Worm (Caenorhabditis elegans) whole organism, L3 larva: ENCODE measurements around the gene F46F2.5.

Source experiments
- R02D3.7 ChIP-seq: fragments of 150-350 bp; optimal IDR thresholded peaks from 2 replicates; lab custom pipeline; 2014; ENCODE audit warnings: missing biosample characterization, missing genetic modification characterization
- ZK546.5 ChIP-seq: sonication (generic microtip); optimal IDR thresholded peaks from 2 replicates; lab custom pipeline; 2017; ENCODE audit warnings: missing biosample characterization, missing genetic modification characterization
- aly-2 ChIP-seq: fragments of 150-350 bp; optimal IDR thresholded peaks from 2 replicates; lab custom pipeline; 2014; ENCODE audit warnings: missing biosample characterization, missing genetic modification characterization
- ceh-16 ChIP-seq: sonication (generic microtip); optimal IDR thresholded peaks from 2 replicates; lab custom pipeline; 2017; ENCODE audit warnings: missing biosample characterization, missing genetic modification characterization
- ceh-28 ChIP-seq: fragments of 150-350 bp; optimal IDR thresholded peaks from 2 replicates; lab custom pipeline; 2014; ENCODE audit warnings: missing biosample characterization, missing genetic modification reagents, missing genetic modification characterization
- ceh-9 ChIP-seq: sonication (generic microtip); optimal IDR thresholded peaks from 2 replicates; lab custom pipeline; 2018; ENCODE audit warnings: missing biosample characterization, missing genetic modification characterization
- daf-12 ChIP-seq: fragments of 150-350 bp; optimal IDR thresholded peaks from 2 replicates; lab custom pipeline; 2014; ENCODE audit warnings: missing biosample characterization, missing genetic modification reagents, missing genetic modification characterization
- egl-27 ChIP-seq: sonication (generic microtip); optimal IDR thresholded peaks from 4 replicates; lab custom pipeline; 2017; ENCODE audit warnings: missing biosample characterization, missing genetic modification reagents, missing genetic modification characterization
- elt-2 ChIP-seq: sonication (generic microtip); optimal IDR thresholded peaks from 2 replicates; lab custom pipeline; 2016; ENCODE audit warnings: missing genetic modification reagents, mild to moderate bottlenecking, missing genetic modification characterization, missing compliant biosample characterization
- eor-1 ChIP-seq, 2 experiments: fragments of 150-350 bp; optimal IDR thresholded peaks; 2 replicates each; lab custom pipeline; 2014 to 2018; ENCODE audit warnings: missing biosample characterization in 2 of 2, missing genetic modification characterization in 2 of 2
- fkh-2 ChIP-seq: fragments of 150-350 bp; optimal IDR thresholded peaks from 2 replicates; lab custom pipeline; 2014; ENCODE audit warnings: missing biosample characterization, missing genetic modification reagents, missing genetic modification characterization
- hmg-11 ChIP-seq: sonication (generic microtip); optimal IDR thresholded peaks from 2 replicates; lab custom pipeline; 2016; ENCODE audit warnings: missing genetic modification characterization, missing compliant biosample characterization
- jun-1 ChIP-seq: fragments of 150-350 bp; optimal IDR thresholded peaks from 2 replicates; lab custom pipeline; 2014; ENCODE audit warnings: missing biosample characterization, missing genetic modification reagents, missing genetic modification characterization
- lin-15B ChIP-seq: fragments of 150-350 bp; optimal IDR thresholded peaks from 2 replicates; lab custom pipeline; 2014; ENCODE audit warnings: missing biosample characterization, missing genetic modification characterization
- lin-39 ChIP-seq: fragments of 150-350 bp; optimal IDR thresholded peaks from 2 replicates; lab custom pipeline; 2018; ENCODE audit warnings: missing biosample characterization, missing genetic modification reagents, missing genetic modification characterization
- lsy-12 ChIP-seq: sonication (generic microtip); optimal IDR thresholded peaks from 2 replicates; lab custom pipeline; 2016; ENCODE audit warnings: mild to moderate bottlenecking, missing genetic modification characterization, missing compliant biosample characterization
- mml-1 ChIP-seq: fragments of 150-350 bp; sonication (generic microtip); optimal IDR thresholded peaks from 3 replicates; lab custom pipeline; 2014; ENCODE audit warnings: missing biosample characterization, missing genetic modification characterization
- nfya-1 ChIP-seq: sonication (generic microtip); optimal IDR thresholded peaks from 2 replicates; lab custom pipeline; 2017; ENCODE audit warnings: missing genetic modification characterization, mild to moderate bottlenecking, missing compliant biosample characterization, antibody characterized with exemption, moderate library complexity; ENCODE audit not compliant: insufficient read depth
- nhr-23 ChIP-seq: fragments of 150-350 bp; optimal IDR thresholded peaks from 2 replicates; lab custom pipeline; 2014; ENCODE audit warnings: missing biosample characterization, missing genetic modification reagents, missing genetic modification characterization
- nhr-25 ChIP-seq: sonication (generic microtip); optimal IDR thresholded peaks from 2 replicates; lab custom pipeline; 2017; ENCODE audit warnings: missing biosample characterization, missing genetic modification characterization
- nhr-28 ChIP-seq: fragments of 150-350 bp; optimal IDR thresholded peaks from 2 replicates; lab custom pipeline; 2014; ENCODE audit warnings: missing biosample characterization, missing genetic modification characterization
- nhr-76 ChIP-seq: fragments of 150-350 bp; sonication (generic microtip); optimal IDR thresholded peaks from 5 replicates; lab custom pipeline; 2014; ENCODE audit warnings: missing biosample characterization, missing genetic modification characterization
- nhr-77 ChIP-seq: fragments of 150-350 bp; optimal IDR thresholded peaks from 2 replicates; lab custom pipeline; 2014; ENCODE audit warnings: missing biosample characterization, missing genetic modification characterization
- pha-4 ChIP-seq: fragments of 150-350 bp; optimal IDR thresholded peaks from 2 replicates; lab custom pipeline; 2014; ENCODE audit warnings: missing biosample characterization, missing genetic modification reagents, missing genetic modification characterization
- pqm-1 ChIP-seq: fragments of 150-350 bp; optimal IDR thresholded peaks from 2 replicates; lab custom pipeline; 2017; ENCODE audit warnings: missing biosample characterization, missing genetic modification characterization, inconsistent platforms
- sea-2 ChIP-seq: fragments of 150-350 bp; sonication (generic microtip); optimal IDR thresholded peaks from 4 replicates; lab custom pipeline; 2014; ENCODE audit warnings: missing biosample characterization, missing genetic modification reagents, missing genetic modification characterization
- snpc-4 ChIP-seq: fragments of 150-350 bp; optimal IDR thresholded peaks from 2 replicates; lab custom pipeline; 2014; ENCODE audit warnings: missing biosample characterization, missing genetic modification characterization
- unc-39 ChIP-seq: sonication (generic microtip); optimal IDR thresholded peaks from 4 replicates; lab custom pipeline; 2017; ENCODE audit warnings: missing biosample characterization, missing genetic modification characterization
- ztf-11 ChIP-seq: fragments of 150-350 bp; optimal IDR thresholded peaks from 2 replicates; lab custom pipeline; 2014; ENCODE audit warnings: missing biosample characterization, missing genetic modification characterization
- ztf-4 ChIP-seq: fragments of 150-350 bp; optimal IDR thresholded peaks from 2 replicates; lab custom pipeline; 2014; ENCODE audit warnings: missing biosample characterization, missing genetic modification characterization

F46F2.5 gene

DNA sequence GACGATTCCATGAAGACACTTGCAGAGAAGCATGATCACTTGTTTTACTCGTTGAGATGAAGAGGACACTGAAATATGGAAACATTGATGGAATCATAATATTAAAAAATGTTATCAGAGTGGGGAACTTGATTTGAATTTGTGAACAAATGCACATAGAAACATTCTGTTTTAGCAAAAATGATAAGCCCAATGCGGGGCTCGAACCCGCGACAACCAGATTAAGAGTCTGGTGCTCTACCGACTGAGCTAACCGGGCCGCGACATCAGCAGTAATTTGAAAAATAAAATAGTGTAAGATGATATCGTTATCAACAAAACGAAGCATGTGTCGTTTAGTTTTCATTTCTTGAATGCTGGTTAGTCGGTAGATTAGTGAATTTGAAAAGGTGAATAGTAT is 21.4 kb upstream of the F46F2.5 start:
- TF ChIP-seq elt-2 (tag; lab: Kevin White, UChicago) (peak; percentile 19), fkh-2 (tag; lab: Kevin White, UChicago) (no peak)

DNA sequence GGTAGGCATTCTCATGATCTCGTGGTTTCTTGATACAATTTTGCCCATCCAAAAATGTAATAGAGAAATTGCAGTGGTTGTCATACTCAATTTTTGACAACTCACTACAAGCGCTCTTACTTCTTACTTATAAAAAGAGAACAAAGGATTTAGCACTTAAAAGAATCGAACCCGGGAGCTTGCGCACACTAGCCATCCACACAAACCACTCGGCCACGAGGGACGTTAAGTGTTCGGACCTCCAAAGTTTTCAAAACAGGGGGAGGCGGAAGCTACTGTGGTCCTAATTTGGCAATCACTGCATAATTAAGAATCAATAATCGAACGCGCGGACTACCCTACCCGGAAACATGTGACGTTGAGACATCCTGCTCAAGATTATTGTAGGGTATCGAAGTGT is 19.8 kb upstream of the F46F2.5 start:
- TF ChIP-seq ztf-4 (no peak), fkh-2 (tag; lab: Kevin White, UChicago) (no peak)

DNA sequence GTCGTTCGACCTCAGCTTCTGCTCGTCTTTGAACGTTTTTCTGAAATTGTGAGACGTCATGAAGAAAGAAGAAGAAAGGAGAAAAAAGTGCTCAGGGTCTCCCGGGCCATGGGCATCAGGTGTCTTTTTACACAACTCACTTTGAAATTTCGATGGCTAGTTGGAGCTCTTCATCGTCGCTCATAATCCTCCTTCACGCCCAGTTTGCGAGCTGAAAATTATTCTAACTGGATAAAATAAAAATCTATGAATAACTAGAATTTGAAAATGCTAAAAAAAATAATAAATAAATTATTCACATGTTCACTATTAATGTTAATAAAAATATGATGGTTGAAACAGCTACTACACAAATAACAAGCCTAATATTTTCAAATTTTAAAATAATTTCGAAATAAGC is 16.3 kb upstream of the F46F2.5 start, which contains the start of gene piki-1:
Gene piki-1, minus strand, starts transcription at position 218 of the 400 bp plus-strand sequence.
- no peak for TF ChIP-seq lsy-12
- no peak for TF ChIP-seq ceh-16 (tag; lab: Kevin White, UChicago)
- no peak for TF ChIP-seq aly-2
- TF ChIP-seq snpc-4 (tag; lab: Kevin White, UChicago): no peak
- no peak for TF ChIP-seq egl-27 (tag; lab: Kevin White, UChicago)
- no peak for TF ChIP-seq eor-1 (tag; optimal IDR thresholded peaks at IDR 0.05; lab: Kevin White, UChicago)
- no peak for TF ChIP-seq unc-39 (tag; lab: Kevin White, UChicago)
- no peak for TF ChIP-seq nhr-28 (tag; lab: Kevin White, UChicago)
- TF ChIP-seq nhr-25 (tag; lab: Kevin White, UChicago): no peak
- TF ChIP-seq mml-1 (tag; lab: Kevin White, UChicago): no peak

DNA sequence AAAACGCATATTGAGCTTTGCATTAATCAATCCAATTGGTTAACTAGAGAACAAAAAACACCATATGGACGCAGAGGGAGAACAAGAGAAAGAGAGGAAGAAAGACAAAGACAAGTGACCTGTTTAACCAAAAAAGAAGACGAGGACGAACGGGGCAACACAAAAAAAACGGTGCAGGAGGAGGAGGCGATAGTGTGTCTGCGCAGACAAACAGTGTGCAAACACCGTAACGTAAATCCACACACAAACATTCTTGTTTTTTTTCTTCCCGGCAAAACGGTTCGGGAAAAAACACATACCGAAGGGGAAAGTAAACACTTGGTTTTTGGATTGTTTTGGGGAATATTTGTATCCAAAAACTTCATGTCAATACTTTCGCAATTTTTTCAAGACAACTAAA is 15.9 kb upstream of the F46F2.5 start:
- TF ChIP-seq lin-15B (tag; lab: Kevin White, UChicago) (no peak), ZK546.5 (no peak), nhr-23 (tag; lab: Kevin White, UChicago) (peak; percentile 57), ztf-4 (no peak), R02D3.7 (tag; lab: Kevin White, UChicago) (no peak), aly-2 (no peak), nhr-77 (tag; lab: Kevin White, UChicago) (no peak), snpc-4 (tag; lab: Kevin White, UChicago) (no peak), hmg-11 (no peak), nhr-25 (tag; lab: Kevin White, UChicago) (peak; percentile 78), ceh-28 (tag; lab: Kevin White, UChicago) (no peak), ztf-11 (tag; lab: Kevin White, UChicago) (no peak), jun-1 (tag; lab: Kevin White, UChicago) (no peak), pha-4 (tag; lab: Kevin White, UChicago) (peak; percentile 90)

DNA sequence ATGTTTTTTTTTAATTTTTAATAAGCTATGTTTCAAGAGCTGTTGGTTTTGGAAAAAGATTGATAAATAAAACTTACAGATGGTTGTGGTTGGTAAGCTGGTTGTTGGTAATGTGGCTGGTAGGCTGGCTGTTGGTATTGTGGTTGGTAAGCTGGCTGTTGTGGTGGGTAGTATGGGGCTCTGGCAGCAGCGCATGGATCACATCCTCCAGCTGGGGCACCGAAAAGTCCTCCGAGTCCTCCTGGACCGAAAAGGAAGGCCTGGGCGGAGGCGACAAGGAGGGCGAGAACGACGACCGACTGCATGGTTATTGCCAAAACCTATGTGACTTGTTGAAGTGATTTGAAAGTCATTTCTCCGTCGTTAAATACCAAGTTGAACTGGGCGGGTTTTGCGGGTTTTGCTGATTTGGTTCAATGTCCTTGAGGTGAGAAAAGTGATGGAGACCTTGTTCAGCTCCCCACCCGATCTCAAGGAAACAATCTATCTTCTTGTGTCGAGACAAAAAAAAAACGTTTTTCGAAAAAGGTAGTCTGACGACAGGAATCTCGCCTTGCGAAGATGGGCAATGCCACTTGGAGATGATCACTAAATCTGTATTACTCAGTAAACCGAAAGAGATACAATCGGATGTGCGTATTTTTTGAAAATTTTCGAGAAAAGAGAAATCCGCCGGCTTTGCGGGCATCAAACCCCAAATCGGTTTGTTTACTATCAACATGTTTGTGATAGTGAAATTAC is 2.4 kb upstream of the F46F2.5 start, which contains the start of gene F46F2.3:
Gene F46F2.3, minus strand, starts transcription at position 341 of the 741 bp plus-strand sequence.
- peak; percentile 45 for TF ChIP-seq nhr-25 (tag; lab: Kevin White, UChicago)
- no peak for TF ChIP-seq sea-2

DNA sequence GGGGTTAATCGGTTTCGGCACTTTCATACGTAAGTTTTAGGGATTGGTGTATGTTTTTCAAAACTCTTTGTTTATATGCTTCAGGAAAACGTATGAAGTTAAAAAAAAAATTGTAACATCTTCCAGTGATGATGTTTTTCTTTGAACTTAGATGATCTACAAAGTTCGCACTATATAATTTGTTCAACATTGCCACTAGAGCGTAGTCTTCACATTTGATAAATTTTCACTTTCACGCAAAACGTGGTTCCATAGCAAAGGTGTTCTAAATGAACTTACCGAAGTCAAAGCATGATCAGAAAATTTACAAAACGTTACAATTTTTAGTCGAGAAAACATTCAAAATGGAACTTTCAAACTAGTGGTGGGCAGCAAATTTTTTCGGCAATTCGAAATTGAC is 352 bp downstream of the F46F2.5 start:
- TF ChIP-seq daf-12 (tag; lab: Kevin White, UChicago): no peak
- no peak for TF ChIP-seq R02D3.7 (tag; lab: Kevin White, UChicago)
- no peak for TF ChIP-seq nhr-25 (tag; lab: Kevin White, UChicago)
- TF ChIP-seq pqm-1 (tag; lab: Kevin White, UChicago): no peak
- no peak for TF ChIP-seq nhr-76 (tag; lab: Kevin White, UChicago)
- no peak for TF ChIP-seq lin-39
- TF ChIP-seq ceh-9 (tag; lab: Kevin White, UChicago): no peak
- TF ChIP-seq ztf-4: no peak
- TF ChIP-seq, all 47 proteins: peak for 0

DNA sequence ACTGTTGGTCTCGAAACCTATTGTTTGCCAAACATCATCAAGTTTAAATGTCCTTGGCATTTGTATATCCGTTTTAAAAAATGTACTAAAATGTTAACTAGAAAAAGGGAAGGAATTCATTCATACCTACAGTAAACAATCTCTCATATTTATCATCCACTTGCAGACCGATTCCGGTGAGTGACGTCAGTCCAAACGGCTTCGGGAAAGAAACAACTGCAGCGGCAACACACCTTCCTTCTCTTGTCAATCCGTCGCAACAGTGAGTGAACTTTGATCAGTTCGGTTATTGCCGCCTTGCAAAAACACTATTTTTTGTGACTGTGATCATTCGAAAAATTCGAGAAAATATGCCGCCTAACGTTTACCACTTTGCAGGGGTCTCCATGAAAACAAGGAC is 1.6 kb downstream of the F46F2.5 start:
- TF ChIP-seq nfya-1 (tag; lab: Kevin White, UChicago): no peak
